Worm (Caenorhabditis elegans) whole organism, L4 larva: ENCODE results near the gene str-220.

ENCODE experiments used
- daf-12 ChIP-seq: fragments of 150-350 bp; optimal IDR thresholded peaks from 2 replicates; lab custom pipeline; 2014; ENCODE audit warnings: missing biosample characterization, missing genetic modification reagents, missing genetic modification characterization
- saeg-2 ChIP-seq: fragments of 200-800 bp; sonication (Bioruptor generic); IDR thresholded peaks from 2 replicates; pipeline ENCODE4 v1.3.6; 2022; ENCODE audit warnings: missing genetic modification reagents, missing genetic modification characterization, missing compliant biosample characterization

DNA sequence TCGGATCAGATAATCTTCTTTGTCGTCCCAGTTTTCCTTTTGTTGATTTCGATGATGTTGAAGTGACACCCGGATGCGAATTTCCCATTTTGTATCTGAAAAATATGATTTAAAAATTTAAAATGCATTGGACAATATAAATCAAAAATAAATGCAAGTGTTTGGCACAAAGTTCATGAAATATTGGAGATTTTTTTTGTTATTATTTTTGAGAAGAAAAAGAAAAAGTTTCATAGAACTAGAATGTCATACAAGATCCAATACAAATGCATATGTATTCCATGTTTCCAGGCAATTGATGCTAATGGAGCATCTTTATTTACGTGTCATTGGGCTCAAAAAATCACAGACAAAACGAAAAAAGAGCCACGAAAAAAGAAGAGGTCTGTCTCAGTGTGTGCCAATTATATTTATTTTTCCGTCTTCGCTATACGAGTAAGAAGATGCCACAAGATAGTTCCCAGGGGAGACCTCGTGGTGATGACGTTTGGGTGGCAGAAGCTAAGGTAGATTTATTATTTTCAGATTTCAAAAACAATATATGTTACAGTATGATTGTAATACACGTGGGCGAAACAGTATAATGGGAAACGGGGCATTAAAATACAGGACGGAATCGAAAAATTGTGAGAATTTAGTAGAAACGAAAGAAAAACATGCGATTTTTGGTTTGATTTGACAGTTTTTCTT, 48.4 kb upstream of the str-220 start, which contains the start of the genes glb-23 and R13A1.1:
- TF ChIP-seq daf-12 = no peak
- no peak for TF ChIP-seq saeg-2
